Worm (Caenorhabditis elegans): Measurements from ENCODE around the gene Y62E10A.23.

Gene Y62E10A.23

ce11 chrIV:13383763-13384436 is 2.2 kb upstream of the Y62E10A.23 start, which contains the start of gene rab-19:
TSS of gene rab-19 (minus strand) at chrIV:13384386.
- TF ChIP-seq C06A6.2 (GFP tag; conservative IDR thresholded peaks at IDR 0.05), result no peak
- TF ChIP-seq hmg-1.2 (GFP tag; IDR thresholded peaks at IDR 0.05), result peak; percentile 90

ce11 chrIV:13386903-13387302 is 779 bp downstream of the Y62E10A.23 start, which contains the start of gene lsm-3:
TSS of gene lsm-3 (plus strand) at chrIV:13387203.
- TF ChIP-seq nhr-90 (tag; optimal IDR thresholded peaks at IDR 0.05) (no peak), D2030.7 (GFP tag; IDR thresholded peaks at IDR 0.05) (no peak), hrde-1 (tag; optimal IDR thresholded peaks at IDR 0.05; ENCODE audit: borderline replicate concordance) (no peak), tbx-9 (tag; optimal IDR thresholded peaks at IDR 0.05; ENCODE audit: borderline replicate concordance) (no peak), lsy-27 (tag; optimal IDR thresholded peaks at IDR 0.05; ENCODE audit: borderline replicate concordance, insufficient read depth) (no peak), mel-28 (tag; optimal IDR thresholded peaks at IDR 0.05; ENCODE audit: borderline replicate concordance) (no peak), ztf-22 (GFP tag; optimal IDR thresholded peaks at IDR 0.05) (no peak), attf-3 (GFP tag; conservative IDR thresholded peaks at IDR 0.05) (no peak), zfh-2 (GFP tag; conservative IDR thresholded peaks at IDR 0.05) (no peak), let-526 (GFP tag; IDR thresholded peaks at IDR 0.05) (no peak), tbp1 (GFP tag; optimal IDR thresholded peaks at IDR 0.05) (no peak)

- TF ChIP-seq Y56A3A.18 (GFP tag; IDR thresholded peaks at IDR 0.05), result peak; percentile 67; the same call in 1 of the 2 replicates
- TF ChIP-seq tlf-1 (GFP tag; optimal IDR thresholded peaks at IDR 0.05), result peak; percentile 29
- no peak for TF ChIP-seq let-526 (GFP tag; IDR thresholded peaks at IDR 0.05)
- no peak for TF ChIP-seq lin-26 (GFP tag; IDR thresholded peaks at IDR 0.05)
- TF ChIP-seq F22D6.2 (tag; optimal IDR thresholded peaks at IDR 0.05), result peak; percentile 29
- TF ChIP-seq Y67H2A.10 (GFP tag; conservative IDR thresholded peaks at IDR 0.05), result no peak
- peak; percentile 71 for TF ChIP-seq pbrm-1 (GFP tag; IDR thresholded peaks at IDR 0.05)
- TF ChIP-seq dpl-1 (GFP tag; optimal IDR thresholded peaks at IDR 0.05), result no peak
- no peak for TF ChIP-seq him-1 (tag; optimal IDR thresholded peaks at IDR 0.05)
- no peak for TF ChIP-seq nhr-80 (tag; optimal IDR thresholded peaks at IDR 0.05)
- TF ChIP-seq gei-17 (GFP tag; optimal IDR thresholded peaks at IDR 0.05), result peak; percentile 20
- no peak for TF ChIP-seq B0019.2 (GFP tag; conservative IDR thresholded peaks at IDR 0.05)
- TF ChIP-seq nfyb-1 (GFP tag; IDR thresholded peaks at IDR 0.05), result 0 out of 2 replicates have a peak, but pooled peaks have one; percentile 34
- TF ChIP-seq hmg-1.2 (GFP tag; IDR thresholded peaks at IDR 0.05), result peak; percentile 21
- peak; percentile 18 for TF ChIP-seq ceh-27 (GFP tag; optimal IDR thresholded peaks at IDR 0.05)
- TF ChIP-seq lin-40 (tag; optimal IDR thresholded peaks at IDR 0.05), result peak; percentile 47
- TF ChIP-seq Y79H2A.3 (GFP tag; conservative IDR thresholded peaks at IDR 0.05), result no peak
- peak; percentile 74 for TF ChIP-seq B0035.1 (tag; optimal IDR thresholded peaks at IDR 0.05)
- TF ChIP-seq F49E8.2 (tag; optimal IDR thresholded peaks at IDR 0.05; ENCODE audit: insufficient read depth), result no peak
- 0 out of 2 replicates have a peak, but pooled peaks have one; percentile 32 for TF ChIP-seq cebp-2 (GFP tag; IDR thresholded peaks at IDR 0.05)
- TF ChIP-seq cebp-1 (GFP tag; IDR thresholded peaks at IDR 0.05), result no peak
- peak; percentile 56 for TF ChIP-seq cebp-1 (tag; optimal IDR thresholded peaks at IDR 0.05)
- TF ChIP-seq hrde-1 (tag; optimal IDR thresholded peaks at IDR 0.05; ENCODE audit: borderline replicate concordance), result no peak
- no peak for TF ChIP-seq madf-10 (tag; optimal IDR thresholded peaks at IDR 0.05)
- no peak for TF ChIP-seq ceh-91 (GFP tag; IDR thresholded peaks at IDR 0.05)
- TF ChIP-seq fkh-3 (tag; optimal IDR thresholded peaks at IDR 0.05), result no peak
- peak; percentile 50 for TF ChIP-seq dpff-1 (tag; optimal IDR thresholded peaks at IDR 0.05)
- TF ChIP-seq ceh-100 (GFP tag; IDR thresholded peaks at IDR 0.05), result no peak
- no peak for TF ChIP-seq madf-8 (GFP tag; conservative IDR thresholded peaks at IDR 0.05)
- TF ChIP-seq snpc-3.4 (tag; optimal IDR thresholded peaks at IDR 0.05), result peak; percentile 30
- TF ChIP-seq hmg-20 (GFP tag; IDR thresholded peaks at IDR 0.05), result 0 out of 2 replicates have a peak, but pooled peaks have one; percentile 3
- peak; percentile 36 for TF ChIP-seq ZK185.1 (tag; optimal IDR thresholded peaks at IDR 0.05; ENCODE audit: poor library complexity, severe bottlenecking)
- no peak for TF ChIP-seq lsl-1 (GFP tag; optimal IDR thresholded peaks at IDR 0.05)
Measured at ce11 chrIV:13388779-13389178, 2.7 kb downstream of the Y62E10A.23 start.

Data from whole organism, young adult.